Worm (Caenorhabditis elegans) whole organism, L2 larva: ENCODE data around the gene Y57G11C.5.

Experiments used
- ama-1 ChIP-seq: fragments of 150-350 bp; optimal IDR thresholded peaks from 2 replicates; lab custom pipeline; 2018; ENCODE audit warnings: inconsistent platforms
- blmp-1 ChIP-seq: sonication (generic microtip); optimal IDR thresholded peaks from 2 replicates; lab custom pipeline; 2017; ENCODE audit warnings: missing genetic modification characterization, mild to moderate bottlenecking, missing compliant biosample characterization, antibody characterized with exemption, moderate library complexity; ENCODE audit not compliant: insufficient read depth
- dmd-4 ChIP-seq: sonication (generic microtip); optimal IDR thresholded peaks from 2 replicates; lab custom pipeline; 2017; ENCODE audit warnings: missing biosample characterization, missing genetic modification characterization
- elt-1 ChIP-seq: fragments of 150-350 bp; optimal IDR thresholded peaks from 2 replicates; lab custom pipeline; 2014; ENCODE audit warnings: missing biosample characterization, missing genetic modification characterization
- lsy-2 ChIP-seq, 2 experiments: fragments of 150-350 bp in 1 of 2; sonication (generic microtip) in 1 of 2; optimal IDR thresholded peaks; 2 replicates each; lab custom pipeline; 2014 to 2017; ENCODE audit warnings: missing biosample characterization in 2 of 2, missing genetic modification characterization in 2 of 2
- mbf-1 ChIP-seq: sonication (generic microtip); optimal IDR thresholded peaks from 2 replicates; lab custom pipeline; 2017; ENCODE audit warnings: missing biosample characterization, missing genetic modification characterization
- nhr-12 ChIP-seq: fragments of 150-350 bp; optimal IDR thresholded peaks from 2 replicates; lab custom pipeline; 2014; ENCODE audit warnings: missing biosample characterization, missing genetic modification characterization
- nhr-23 ChIP-seq: fragments of 150-350 bp; optimal IDR thresholded peaks from 2 replicates; lab custom pipeline; 2014; ENCODE audit warnings: missing biosample characterization, missing genetic modification reagents, missing genetic modification characterization
- nhr-25 ChIP-seq: fragments of 150-350 bp; sonication (generic microtip); optimal IDR thresholded peaks from 3 replicates; lab custom pipeline; 2014; ENCODE audit warnings: missing biosample characterization, missing genetic modification characterization
- nhr-77 ChIP-seq: fragments of 150-350 bp; optimal IDR thresholded peaks from 2 replicates; lab custom pipeline; 2014; ENCODE audit warnings: missing biosample characterization, missing genetic modification characterization
- zag-1 ChIP-seq: fragments of 150-350 bp; optimal IDR thresholded peaks from 2 replicates; lab custom pipeline; 2014; ENCODE audit warnings: missing biosample characterization, missing genetic modification characterization
- ztf-11 ChIP-seq: sonication (generic microtip); optimal IDR thresholded peaks from 2 replicates; lab custom pipeline; 2017; ENCODE audit warnings: missing biosample characterization, missing genetic modification characterization

ce11 chrIV:14773280-14774071 is 8.2 kb upstream of the Y57G11C.5 start, which contains the start of gene Y57G11C.36:
- TF ChIP-seq elt-1 (tag; lab: Kevin White, UChicago) (no peak), nhr-77 (tag; lab: Kevin White, UChicago) (no peak), blmp-1 (tag; lab: Kevin White, UChicago) (no peak), ztf-11 (tag; lab: Kevin White, UChicago) (no peak), zag-1 (tag; lab: Kevin White, UChicago) (no peak), mbf-1 (no peak), ama-1 (no peak), lsy-2 (tag; optimal IDR thresholded peaks at IDR 0.05; lab: Kevin White, UChicago) (no peak), nhr-23 (tag; lab: Kevin White, UChicago) (no peak), dmd-4 (tag; lab: Kevin White, UChicago) (no peak), nhr-25 (tag; lab: Kevin White, UChicago) (no peak), nhr-12 (tag; lab: Kevin White, UChicago) (no peak)
